Fruit fly (Drosophila melanogaster) whole organism, embryonic: Measurements from ENCODE around the gene CG18766.

Experiments
- Blimp-1 ChIP-seq: fragments of 200-800 bp; sonication (Bioruptor generic); optimal IDR thresholded peaks from 3 replicates; lab custom pipeline; 2018; ENCODE audit warnings: missing biosample characterization, missing genetic modification characterization, mild to moderate bottlenecking, moderate library complexity, missing genetic modification reagents
- Bteb2 ChIP-seq: fragments of 200-800 bp; sonication (Bioruptor generic); optimal IDR thresholded peaks from 2 replicates; lab custom pipeline; 2016; ENCODE audit warnings: missing biosample characterization, missing genetic modification characterization
- CG11247 ChIP-seq: fragments of 200-800 bp; sonication (Bioruptor generic); IDR thresholded peaks from 2 replicates; pipeline ENCODE4 v1.3.6; 2022; ENCODE audit warnings: missing biosample characterization, missing genetic modification characterization
- CG13296 ChIP-seq: fragments of 200-800 bp; sonication (Bioruptor generic); optimal IDR thresholded peaks from 3 replicates; lab custom pipeline; 2018; ENCODE audit warnings: missing biosample characterization, mild to moderate bottlenecking, missing genetic modification characterization
- CG14860 ChIP-seq: fragments of 200-800 bp; sonication (Bioruptor generic); IDR thresholded peaks from 3 replicates; pipeline ENCODE4 v1.3.6; 2022; ENCODE audit warnings: missing biosample characterization, missing genetic modification characterization; ENCODE audit not compliant: partially characterized antibody
- CG1529 ChIP-seq: fragments of 200-800 bp; sonication (Bioruptor generic); optimal IDR thresholded peaks from 3 replicates; lab custom pipeline; 2018; ENCODE audit warnings: missing biosample characterization, missing genetic modification characterization
- CG15601 ChIP-seq: fragments of 200-800 bp; sonication (Bioruptor generic); optimal IDR thresholded peaks from 3 replicates; lab custom pipeline; 2019; ENCODE audit warnings: missing biosample characterization, mild to moderate bottlenecking, missing genetic modification characterization, moderate library complexity
- CG2202 ChIP-seq: fragments of 200-800 bp; sonication (Bioruptor generic); optimal IDR thresholded peaks from 2 replicates; lab custom pipeline; 2018; ENCODE audit warnings: missing biosample characterization, mild to moderate bottlenecking, missing genetic modification characterization
- CG2889 ChIP-seq: fragments of 200-800 bp; sonication (Bioruptor generic); IDR thresholded peaks from 3 replicates; pipeline ENCODE4 v1.3.6; 2022; ENCODE audit warnings: missing biosample characterization, missing genetic modification characterization
- CG31441 ChIP-seq: fragments of 200-800 bp; sonication (Bioruptor generic); IDR thresholded peaks from 2 replicates; pipeline ENCODE4 v1.3.6; 2022; ENCODE audit warnings: missing biosample characterization, missing genetic modification characterization
- CG5953 ChIP-seq: fragments of 200-800 bp; sonication (Bioruptor generic); IDR thresholded peaks from 2 replicates; pipeline ENCODE4 v1.3.6; 2022; ENCODE audit warnings: missing biosample characterization, missing genetic modification characterization
- CG7357 ChIP-seq: fragments of 200-800 bp; sonication (Bioruptor generic); IDR thresholded peaks from 3 replicates; pipeline ENCODE4 v1.3.6; 2022; ENCODE audit warnings: missing biosample characterization, missing genetic modification characterization
- CG7745 ChIP-seq: fragments of 200-800 bp; sonication (Bioruptor generic); optimal IDR thresholded peaks from 2 replicates; lab custom pipeline; 2018; ENCODE audit warnings: missing biosample characterization, mild to moderate bottlenecking, missing genetic modification characterization, moderate library complexity
- CG8089 ChIP-seq: fragments of 200-800 bp; sonication (Bioruptor generic); optimal IDR thresholded peaks from 3 replicates; lab custom pipeline; 2016; ENCODE audit warnings: missing biosample characterization, missing genetic modification characterization
- CG8924 ChIP-seq: fragments of 200-800 bp; optimal IDR thresholded peaks from 3 replicates; lab custom pipeline; 2019; ENCODE audit warnings: missing biosample characterization, mild to moderate bottlenecking, missing genetic modification characterization, moderate library complexity
- CG9215 ChIP-seq: fragments of 200-800 bp; sonication (Bioruptor generic); IDR thresholded peaks from 2 replicates; pipeline ENCODE4 v1.3.6; 2022; ENCODE audit warnings: missing biosample characterization, missing genetic modification characterization
- CG9727 ChIP-seq: fragments of 200-800 bp; sonication (Bioruptor generic); optimal IDR thresholded peaks from 3 replicates; lab custom pipeline; 2017; ENCODE audit warnings: missing biosample characterization, mild to moderate bottlenecking, missing genetic modification characterization
- CoRest ChIP-seq: fragments of 200-800 bp; sonication (Bioruptor generic); optimal IDR thresholded peaks from 3 replicates; lab custom pipeline; 2018; ENCODE audit warnings: missing biosample characterization, mild to moderate bottlenecking, missing genetic modification characterization, moderate library complexity
- Dbx ChIP-seq: fragments of 200-800 bp; sonication (Bioruptor generic); IDR thresholded peaks from 3 replicates; pipeline ENCODE4 v1.3.6; 2022; ENCODE audit warnings: missing biosample characterization, missing genetic modification characterization
- HLHmδ ChIP-seq: fragments of 200-800 bp; sonication (Bioruptor generic); optimal IDR thresholded peaks from 2 replicates; lab custom pipeline; 2018; ENCODE audit warnings: missing biosample characterization, mild to moderate bottlenecking, missing genetic modification characterization, moderate library complexity
- Hmr ChIP-seq: fragments of 200-800 bp; sonication (Bioruptor generic); optimal IDR thresholded peaks from 3 replicates; lab custom pipeline; 2017; ENCODE audit warnings: mild to moderate bottlenecking, missing biosample characterization, missing genetic modification reagents, missing genetic modification characterization
- MTF-1 ChIP-seq: fragments of 200-800 bp; sonication (Bioruptor generic); optimal IDR thresholded peaks from 2 replicates; lab custom pipeline; 2018; ENCODE audit warnings: missing biosample characterization, mild to moderate bottlenecking, missing genetic modification characterization, borderline replicate concordance
- Meics ChIP-seq: fragments of 200-800 bp; sonication (Bioruptor generic); optimal IDR thresholded peaks from 2 replicates; lab custom pipeline; 2017; ENCODE audit warnings: missing biosample characterization, mild to moderate bottlenecking, missing genetic modification characterization
- NfI ChIP-seq: fragments of 200-800 bp; sonication (Bioruptor generic); optimal IDR thresholded peaks from 3 replicates; lab custom pipeline; 2018; ENCODE audit warnings: missing biosample characterization, mild to moderate bottlenecking, missing genetic modification characterization, moderate library complexity
- Ptx1 ChIP-seq: fragments of 200-800 bp; sonication (Bioruptor generic); IDR thresholded peaks from 2 replicates; pipeline ENCODE4 v1.3.6; 2022; ENCODE audit warnings: missing biosample characterization, missing genetic modification characterization
- Sox102F ChIP-seq: fragments of 200-800 bp; sonication (Bioruptor generic); optimal IDR thresholded peaks from 2 replicates; lab custom pipeline; 2018; ENCODE audit warnings: missing biosample characterization, mild to moderate bottlenecking, missing genetic modification characterization, moderate library complexity
- Ssrp ChIP-seq: fragments of 200-800 bp; sonication (Bioruptor generic); optimal IDR thresholded peaks from 2 replicates; lab custom pipeline; 2018; ENCODE audit warnings: missing biosample characterization, mild to moderate bottlenecking, missing genetic modification characterization, moderate library complexity
- Trl ChIP-seq, 3 experiments: fragments of >200 bp in 2 of 3; fragments of 200-800 bp in 1 of 3; sonication (Bioruptor generic) in 1 of 3; optimal IDR thresholded peaks; 2 replicates in 1 of 3; 3 replicates in 2 of 3; lab custom pipeline; 2016 to 2017; ENCODE audit warnings: missing biosample characterization in 1 of 3, missing genetic modification characterization in 1 of 3
- Usf ChIP-seq: fragments of 200-800 bp; sonication (Bioruptor generic); optimal IDR thresholded peaks from 2 replicates; lab custom pipeline; 2017; ENCODE audit warnings: missing genotype, missing biosample characterization, missing genetic modification characterization
- YL-1 ChIP-seq: fragments of 200-800 bp; sonication (Bioruptor generic); optimal IDR thresholded peaks from 3 replicates; lab custom pipeline; 2017; ENCODE audit warnings: missing biosample characterization, mild to moderate bottlenecking, missing genetic modification characterization
- abd-A ChIP-seq: fragments of 200-800 bp; sonication (Bioruptor generic); optimal IDR thresholded peaks from 3 replicates; lab custom pipeline; 2019; ENCODE audit warnings: missing biosample characterization, mild to moderate bottlenecking, missing genetic modification characterization, moderate library complexity
- danr ChIP-seq: fragments of 200-800 bp; sonication (Bioruptor generic); IDR thresholded peaks from 2 replicates; pipeline ENCODE4 v1.3.6; 2022; ENCODE audit warnings: missing biosample characterization, missing genetic modification characterization
- gem ChIP-seq: fragments of 200-800 bp; sonication (Bioruptor generic); optimal IDR thresholded peaks from 2 replicates; lab custom pipeline; 2019; ENCODE audit warnings: missing biosample characterization, mild to moderate bottlenecking, missing genetic modification characterization, moderate library complexity
- grau ChIP-seq: fragments of 200-800 bp; optimal IDR thresholded peaks from 3 replicates; lab custom pipeline; 2019; ENCODE audit warnings: missing biosample characterization, mild to moderate bottlenecking, missing genetic modification characterization, moderate library complexity
- hb ChIP-seq: fragments of 200-800 bp; sonication (Bioruptor generic); IDR thresholded peaks from 3 replicates; pipeline ENCODE4 v1.3.6; 2022; ENCODE audit warnings: missing biosample characterization, missing genetic modification characterization; ENCODE audit not compliant: partially characterized antibody
- her ChIP-seq: fragments of 200-800 bp; sonication (Bioruptor generic); optimal IDR thresholded peaks from 2 replicates; lab custom pipeline; 2016; ENCODE audit warnings: missing biosample characterization, missing genetic modification characterization
- jing ChIP-seq: fragments of 200-800 bp; sonication (Bioruptor generic); optimal IDR thresholded peaks from 2 replicates; lab custom pipeline; 2018; ENCODE audit warnings: missing biosample characterization, mild to moderate bottlenecking, missing genetic modification characterization
- org-1 ChIP-seq: fragments of 200-800 bp; sonication (Bioruptor generic); optimal IDR thresholded peaks from 2 replicates; lab custom pipeline; 2017; ENCODE audit warnings: missing biosample characterization, missing genetic modification characterization
- p53 ChIP-seq: fragments of 200-800 bp; sonication (Bioruptor generic); optimal IDR thresholded peaks from 2 replicates; lab custom pipeline; 2016; ENCODE audit warnings: missing biosample characterization, missing genetic modification characterization
- phol ChIP-seq: fragments of 200-800 bp; sonication (Bioruptor generic); optimal IDR thresholded peaks from 3 replicates; lab custom pipeline; 2018; ENCODE audit warnings: missing biosample characterization, mild to moderate bottlenecking, missing genetic modification characterization, moderate library complexity
- pita ChIP-seq: fragments of 200-800 bp; sonication (Bioruptor generic); optimal IDR thresholded peaks from 2 replicates; lab custom pipeline; 2017; ENCODE audit warnings: missing biosample characterization, mild to moderate bottlenecking, missing genetic modification characterization
- row ChIP-seq: fragments of 200-800 bp; sonication (Bioruptor generic); IDR thresholded peaks from 3 replicates; pipeline ENCODE4 v1.3.6; 2022; ENCODE audit warnings: missing biosample characterization, missing genetic modification characterization
- scrt ChIP-seq: fragments of 200-800 bp; sonication (Bioruptor generic); optimal IDR thresholded peaks from 2 replicates; lab custom pipeline; 2018; ENCODE audit warnings: missing biosample characterization, mild to moderate bottlenecking, missing genetic modification characterization, moderate library complexity
- stc ChIP-seq: fragments of 200-800 bp; sonication (Bioruptor generic); IDR thresholded peaks from 2 replicates; pipeline ENCODE4 v1.3.6; 2022; ENCODE audit warnings: missing biosample characterization, missing genetic modification characterization
- tap ChIP-seq: fragments of 200-800 bp; optimal IDR thresholded peaks from 3 replicates; lab custom pipeline; 2019; ENCODE audit warnings: missing biosample characterization, mild to moderate bottlenecking, missing genetic modification characterization, moderate library complexity
- trh ChIP-seq: fragments of 200-800 bp; sonication (Bioruptor generic); optimal IDR thresholded peaks from 2 replicates; lab custom pipeline; 2016; ENCODE audit warnings: missing biosample characterization, missing genetic modification characterization
- unc-4 ChIP-seq: fragments of 200-800 bp; sonication (Bioruptor generic); IDR thresholded peaks from 2 replicates; pipeline ENCODE4 v1.3.6; 2022; ENCODE audit warnings: missing biosample characterization, missing genetic modification characterization; ENCODE audit not compliant: partially characterized antibody
- wor ChIP-seq: fragments of 200-800 bp; sonication (Bioruptor generic); IDR thresholded peaks from 2 replicates; pipeline ENCODE4 v1.3.6; 2022; ENCODE audit warnings: missing biosample characterization, missing genetic modification characterization
- zfh1 ChIP-seq: fragments of 200-800 bp; sonication (Bioruptor generic); IDR thresholded peaks from 3 replicates; pipeline ENCODE4 v1.3.6; 2022; ENCODE audit warnings: missing biosample characterization, missing genetic modification characterization

Gene CG18766

dm6 chr3R:27208724-27209343 lies 36.2 kb downstream of the CG18766 start (continued):
- TF ChIP-seq gem (peak; percentile 57), CG2202 (tag; lab: Kevin White, UChicago) (peak; percentile 53), NfI (no peak), Sox102F (GFP tag; lab: Kevin White, UChicago) (peak; percentile 12), pita (GFP tag; lab: Kevin White, UChicago) (no peak), danr (GFP tag; lab: Robert Waterston, UW) (no peak), p53 (GFP tag; lab: Kevin White, UChicago) (peak; percentile 9), CG8924 (tag; lab: Kevin White, UChicago) (peak; percentile 42), unc-4 (GFP tag; lab: Robert Waterston, UW) (no peak), jing (GFP tag; lab: Kevin White, UChicago) (no peak), CG11247 (GFP tag; lab: Robert Waterston, UW) (0 out of 2 replicates have a peak, but pooled peaks have one; percentile 38), CoRest (tag; lab: Kevin White, UChicago) (peak; percentile 19), Meics (GFP tag; lab: Kevin White, UChicago) (peak; percentile 35), CG8089 (peak; percentile 50), tap (tag; lab: Kevin White, UChicago) (peak; percentile 30), CG7745 (tag; lab: Kevin White, UChicago) (peak; percentile 32), stc (0 out of 2 replicates have a peak, but pooled peaks have one; percentile 16), org-1 (peak; percentile 56), CG9215 (no peak), CG13296 (peak; percentile 22), YL-1 (GFP tag; lab: Kevin White, UChicago) (peak; percentile 18), Hmr (GFP tag; lab: Kevin White, UChicago) (peak; percentile 5), CG1529 (GFP tag; lab: Kevin White, UChicago) (peak; percentile 5), MTF-1 (GFP tag; lab: Kevin White, UChicago) (peak; percentile 46), Bteb2 (GFP tag; lab: Kevin White, UChicago) (no peak), Trl (optimal IDR thresholded peaks at IDR 0.05; lab: Kevin White, UChicago) (no peak), Trl (GFP tag; optimal IDR thresholded peaks at IDR 0.05; lab: Kevin White, UChicago) (peak; percentile 58), CG9727 (GFP tag; lab: Kevin White, UChicago) (peak; percentile 69), HLHmδ (peak; percentile 23), Ptx1 (0 out of 2 replicates have a peak, but pooled peaks have one; percentile 15), Dbx (0 out of 3 replicates have a peak, but pooled peaks have one; percentile 42), her (peak; percentile 49), trh (peak; percentile 35), CG2889 (GFP tag; lab: Robert Waterston, UW) (no peak), hb (GFP tag; lab: Robert Waterston, UW) (no peak)

dm6 chr3R:27204694-27205414 lies 40.2 kb downstream of the CG18766 start:
- TF ChIP-seq CG14860 (GFP tag; lab: Robert Waterston, UW) (no peak), CG5953 (GFP tag; lab: Robert Waterston, UW) (no peak), Ssrp (tag; lab: Kevin White, UChicago) (peak; percentile 5), row (GFP tag; lab: Robert Waterston, UW) (peak; percentile 78), CG15601 (peak; percentile 9), grau (tag; lab: Kevin White, UChicago) (peak; percentile 19), wor (GFP tag; lab: Robert Waterston, UW) (peak; percentile 12; the same call in 1 of the 2 replicates), phol (peak; percentile 55), Blimp-1 (GFP tag; lab: Kevin White, UChicago) (peak; percentile 43), CG31441 (GFP tag; lab: Robert Waterston, UW) (peak; percentile 60), CG7357 (GFP tag; lab: Robert Waterston, UW) (0 out of 3 replicates have a peak, but pooled peaks have one; percentile 27), abd-A (peak; percentile 74), zfh1 (GFP tag; lab: Robert Waterston, UW) (peak; percentile 56; the same call in 1 of the 3 replicates), scrt (peak; percentile 10), Usf (peak; percentile 21)
